Worm (Caenorhabditis elegans) whole organism, young adult: ENCODE data around the gene clec-158.
A peak's percentile ranks its signal among the peaks of the same experiment; 100 is the strongest.

Experiments
- F10E7.11 ChIP-seq: sonication (generic microtip); optimal IDR thresholded peaks from 2 replicates; lab custom pipeline; 2017; ENCODE audit warnings: mild to moderate bottlenecking, missing genetic modification characterization, moderate library complexity, missing compliant biosample characterization
- ama-1 ChIP-seq, 3 experiments: fragments of 150-350 bp in 1 of 3; sonication (generic microtip) in 2 of 3; optimal IDR thresholded peaks; 2 replicates each; lab custom pipeline; 2014 to 2018; ENCODE audit warnings: missing biosample characterization in 2 of 3, missing genetic modification characterization in 2 of 3, missing genetic modification reagents in 2 of 3
- egl-18 ChIP-seq: fragments of 200-800 bp; sonication (Bioruptor generic); IDR thresholded peaks from 2 replicates; pipeline ENCODE4 v1.3.6; 2022; ENCODE audit warnings: missing genetic modification reagents, missing genetic modification characterization, missing compliant biosample characterization
- somi-1 ChIP-seq: fragments of 200-800 bp; sonication (Bioruptor generic); optimal IDR thresholded peaks from 2 replicates; lab custom pipeline; 2018; ENCODE audit warnings: mild to moderate bottlenecking, missing genetic modification characterization, missing compliant biosample characterization
- tlf-1 ChIP-seq: fragments of 200-800 bp; sonication (Bioruptor generic); optimal IDR thresholded peaks from 2 replicates; lab custom pipeline; 2018; ENCODE audit warnings: mild to moderate bottlenecking, missing genetic modification characterization, missing compliant biosample characterization
- unc-62 ChIP-seq: fragments of 150-350 bp; optimal IDR thresholded peaks from 2 replicates; lab custom pipeline; 2014; ENCODE audit warnings: missing biosample characterization, missing genetic modification reagents, missing genetic modification characterization

ce11 chrIII:6895166-6895565 lies 35.8 kb upstream of the clec-158 start:
- TF ChIP-seq tlf-1 (GFP tag; lab: Kevin White, UChicago) = no peak
- no peak for TF ChIP-seq egl-18 (GFP tag; lab: Robert Waterston, UW)
- peak; percentile 58 for TF ChIP-seq somi-1 (GFP tag; lab: Kevin White, UChicago)
- no peak for TF ChIP-seq ama-1 (optimal IDR thresholded peaks at IDR 0.05; lab: Kevin White, UChicago)
- peak in 1 of 2 experiments; percentile 51 for TF ChIP-seq ama-1 (GFP tag; optimal IDR thresholded peaks at IDR 0.05; lab: Kevin White, UChicago)
- peak; percentile 85 for TF ChIP-seq unc-62 (GFP tag; lab: Kevin White, UChicago)
- TF ChIP-seq F10E7.11 (tag; lab: Kevin White, UChicago) = no peak
